Worm (Caenorhabditis elegans) whole organism, L1 larva: ENCODE measurements around the gene C07A12.18.

Experiments
- aly-2 ChIP-seq: fragments of 150-350 bp; optimal IDR thresholded peaks from 2 replicates; lab custom pipeline; 2014; ENCODE audit warnings: missing biosample characterization, missing genetic modification characterization
- ceh-82 ChIP-seq, 3 experiments: fragments of 150-350 bp in 1 of 3; sonication (generic microtip) in 2 of 3; optimal IDR thresholded peaks; 2 replicates each; lab custom pipeline; 2014 to 2017; ENCODE audit warnings: missing biosample characterization in 3 of 3, missing genetic modification characterization in 3 of 3
- fkh-10 ChIP-seq: sonication (generic microtip); optimal IDR thresholded peaks from 2 replicates; lab custom pipeline; 2017; ENCODE audit warnings: missing biosample characterization, missing genetic modification reagents, missing genetic modification characterization
- nhr-90 ChIP-seq: sonication (generic microtip); optimal IDR thresholded peaks from 2 replicates; lab custom pipeline; 2016; ENCODE audit warnings: mild to moderate bottlenecking, missing genetic modification characterization, missing compliant biosample characterization; ENCODE audit not compliant: poor library complexity

ce11 chrX:4576272-4576671 is 26.6 kb upstream of the C07A12.18 start:
- peak; percentile 7 for TF ChIP-seq fkh-10
- TF ChIP-seq aly-2 (tag; lab: Kevin White, UChicago), result no peak
- no peak for TF ChIP-seq nhr-90 (tag; lab: Kevin White, UChicago)
- TF ChIP-seq ceh-82 (tag; optimal IDR thresholded peaks at IDR 0.05; lab: Kevin White, UChicago), result peak in 1 of 3 experiments; percentile 5
